Fruit fly (Drosophila melanogaster) whole organism, embryonic: ENCODE measurements around the gene CG15336.

Experiments used
- Atf3 ChIP-seq: fragments of 200-800 bp; sonication (Bioruptor generic); optimal IDR thresholded peaks from 3 replicates; lab custom pipeline; 2016; ENCODE audit warnings: missing biosample characterization, missing genetic modification characterization
- Bteb2 ChIP-seq: fragments of 200-800 bp; sonication (Bioruptor generic); optimal IDR thresholded peaks from 2 replicates; lab custom pipeline; 2016; ENCODE audit warnings: missing biosample characterization, missing genetic modification characterization
- C15 ChIP-seq: fragments of 200-800 bp; sonication (Bioruptor generic); IDR thresholded peaks from 3 replicates; pipeline ENCODE4 v1.3.6; 2022; ENCODE audit warnings: missing biosample characterization, missing genetic modification characterization
- CG10565 ChIP-seq: fragments of 200-800 bp; sonication (Bioruptor generic); optimal IDR thresholded peaks from 3 replicates; lab custom pipeline; 2016; ENCODE audit warnings: missing biosample characterization, mild to moderate bottlenecking, missing genetic modification characterization
- CG10979 ChIP-seq: fragments of 200-800 bp; sonication (Bioruptor generic); optimal IDR thresholded peaks from 2 replicates; lab custom pipeline; 2018; ENCODE audit warnings: missing biosample characterization, mild to moderate bottlenecking, missing genetic modification characterization, moderate library complexity
- CG11723 ChIP-seq: fragments of 200-800 bp; sonication (Bioruptor generic); optimal IDR thresholded peaks from 2 replicates; lab custom pipeline; 2017; ENCODE audit warnings: missing biosample characterization, mild to moderate bottlenecking, missing genetic modification characterization
- CG12299 ChIP-seq: fragments of 200-800 bp; sonication (Bioruptor generic); optimal IDR thresholded peaks from 2 replicates; lab custom pipeline; 2018; ENCODE audit warnings: missing biosample characterization, mild to moderate bottlenecking, missing genetic modification characterization
- CG12391 ChIP-seq: fragments of 200-800 bp; sonication (Bioruptor generic); optimal IDR thresholded peaks from 3 replicates; lab custom pipeline; 2018; ENCODE audit warnings: missing biosample characterization, mild to moderate bottlenecking, missing genetic modification characterization, moderate library complexity
- CG14667 ChIP-seq: fragments of 200-800 bp; sonication (Bioruptor generic); IDR thresholded peaks from 2 replicates; pipeline ENCODE4 v1.3.6; 2022; ENCODE audit warnings: missing biosample characterization, missing genetic modification characterization
- CG17802 ChIP-seq: fragments of 200-800 bp; sonication (Bioruptor generic); optimal IDR thresholded peaks from 2 replicates; lab custom pipeline; 2018; ENCODE audit warnings: missing biosample characterization, mild to moderate bottlenecking, missing genetic modification characterization, moderate library complexity
- CG30431 ChIP-seq: fragments of 200-800 bp; sonication (Bioruptor generic); optimal IDR thresholded peaks from 2 replicates; lab custom pipeline; 2017; ENCODE audit warnings: missing biosample characterization, missing genetic modification characterization
- CG31388 ChIP-seq: fragments of 200-800 bp; sonication (Bioruptor generic); optimal IDR thresholded peaks from 2 replicates; lab custom pipeline; 2016; ENCODE audit warnings: missing biosample characterization, missing genetic modification characterization
- CG3726 ChIP-seq: fragments of 200-800 bp; sonication (Bioruptor generic); IDR thresholded peaks from 3 replicates; pipeline ENCODE4, ENCODE4 v1.3.6; 2022; ENCODE audit warnings: missing biosample characterization, missing genetic modification characterization
- CG6813 ChIP-seq: fragments of 200-800 bp; sonication (Bioruptor generic); optimal IDR thresholded peaks from 2 replicates; lab custom pipeline; 2017; ENCODE audit warnings: missing biosample characterization, missing genetic modification characterization, mild to moderate bottlenecking, moderate library complexity, missing genetic modification reagents
- CG7372 ChIP-seq: fragments of 200-800 bp; sonication (Bioruptor generic); IDR thresholded peaks from 2 replicates; pipeline ENCODE4 v1.3.6; 2022; ENCODE audit warnings: missing biosample characterization, missing genetic modification characterization
- CG8388 ChIP-seq: fragments of 200-800 bp; sonication (Bioruptor generic); optimal IDR thresholded peaks from 2 replicates; lab custom pipeline; 2019; ENCODE audit warnings: missing biosample characterization, mild to moderate bottlenecking, missing genetic modification characterization, moderate library complexity
- CG8478 ChIP-seq: fragments of >200 bp; optimal IDR thresholded peaks from 2 replicates; lab custom pipeline; 2018
- CHES-1-like ChIP-seq: fragments of 200-800 bp; sonication (Bioruptor generic); optimal IDR thresholded peaks from 2 replicates; lab custom pipeline; 2016; ENCODE audit warnings: missing biosample characterization, missing genetic modification characterization
- D19A ChIP-seq: fragments of 200-800 bp; optimal IDR thresholded peaks from 3 replicates; lab custom pipeline; 2019; ENCODE audit warnings: missing biosample characterization, mild to moderate bottlenecking, missing genetic modification characterization, moderate library complexity
- Dad ChIP-seq: fragments of 200-800 bp; sonication (Bioruptor generic); optimal IDR thresholded peaks from 3 replicates; lab custom pipeline; 2016; ENCODE audit warnings: missing biosample characterization, missing genetic modification characterization
- Dll ChIP-seq: fragments of 200-800 bp; sonication (Bioruptor generic); IDR thresholded peaks from 4 replicates; pipeline ENCODE4 v1.3.6; 2022; ENCODE audit warnings: missing biosample characterization, missing genetic modification characterization; ENCODE audit not compliant: partially characterized antibody
- Fer3 ChIP-seq: fragments of 200-800 bp; sonication (Bioruptor generic); optimal IDR thresholded peaks from 2 replicates; lab custom pipeline; 2018; ENCODE audit warnings: missing biosample characterization, mild to moderate bottlenecking, missing genetic modification characterization, moderate library complexity
- H2.0 ChIP-seq: fragments of 200-800 bp; sonication (Bioruptor generic); IDR thresholded peaks from 2 replicates; pipeline ENCODE4 v1.3.6; 2022; ENCODE audit warnings: missing biosample characterization, missing genetic modification characterization
- HmgZ ChIP-seq: fragments of 200-800 bp; sonication (Bioruptor generic); optimal IDR thresholded peaks from 2 replicates; lab custom pipeline; 2018; ENCODE audit warnings: missing biosample characterization, mild to moderate bottlenecking, missing genetic modification characterization
- Hr78 ChIP-seq, 2 experiments: fragments of 200-800 bp in 1 of 2; fragments of >200 bp in 1 of 2; sonication (Bioruptor generic) in 1 of 2; optimal IDR thresholded peaks; 2 replicates each; lab custom pipeline; 2017 to 2019; ENCODE audit warnings: missing biosample characterization in 2 of 2, missing genetic modification characterization in 2 of 2, mild to moderate bottlenecking in 1 of 2, moderate library complexity in 1 of 2
- MESR4 ChIP-seq: fragments of 200-800 bp; sonication (Bioruptor generic); optimal IDR thresholded peaks from 2 replicates; lab custom pipeline; 2018; ENCODE audit warnings: missing biosample characterization, mild to moderate bottlenecking, missing genetic modification characterization, moderate library complexity
- Mad ChIP-seq: fragments of 200-800 bp; sonication (Bioruptor generic); optimal IDR thresholded peaks from 2 replicates; lab custom pipeline; 2016; ENCODE audit warnings: missing biosample characterization, missing genetic modification characterization
- Med ChIP-seq: fragments of 200-800 bp; sonication (Bioruptor generic); peaks from one replicate; lab custom pipeline; 2016; ENCODE audit warnings: missing biosample characterization, missing genetic modification characterization, mild to moderate bottlenecking, inconsistent platforms, moderate library complexity
- NK7.1 ChIP-seq: fragments of 200-800 bp; sonication (Bioruptor generic); optimal IDR thresholded peaks from 3 replicates; lab custom pipeline; 2016; ENCODE audit warnings: missing biosample characterization, missing genetic modification characterization
- Trl ChIP-seq, 3 experiments: fragments of >200 bp in 2 of 3; fragments of 200-800 bp in 1 of 3; sonication (Bioruptor generic) in 1 of 3; optimal IDR thresholded peaks; 2 replicates in 1 of 3; 3 replicates in 2 of 3; lab custom pipeline; 2016 to 2017; ENCODE audit warnings: missing biosample characterization in 1 of 3, missing genetic modification characterization in 1 of 3
- Xrp1 ChIP-seq: fragments of 200-800 bp; sonication (Bioruptor generic); IDR thresholded peaks from 2 replicates; pipeline ENCODE4 v1.3.6; 2022; ENCODE audit warnings: missing biosample characterization, missing genetic modification characterization
- abd-A ChIP-seq: fragments of 200-800 bp; sonication (Bioruptor generic); optimal IDR thresholded peaks from 3 replicates; lab custom pipeline; 2019; ENCODE audit warnings: missing biosample characterization, mild to moderate bottlenecking, missing genetic modification characterization, moderate library complexity
- az2 ChIP-seq: fragments of 200-800 bp; sonication (Bioruptor generic); optimal IDR thresholded peaks from 3 replicates; lab custom pipeline; 2016; ENCODE audit warnings: missing biosample characterization, missing genetic modification characterization
- cato ChIP-seq: fragments of 200-800 bp; sonication (Bioruptor generic); optimal IDR thresholded peaks from 2 replicates; lab custom pipeline; 2016; ENCODE audit warnings: missing biosample characterization, missing genetic modification characterization, borderline replicate concordance
- gsb ChIP-seq: fragments of 200-800 bp; sonication (Bioruptor generic); IDR thresholded peaks from 2 replicates; pipeline ENCODE4 v1.3.6; 2022; ENCODE audit warnings: missing biosample characterization, missing genetic modification characterization
- lab ChIP-seq: fragments of 200-800 bp; sonication (Bioruptor generic); optimal IDR thresholded peaks from 3 replicates; lab custom pipeline; 2017; ENCODE audit warnings: missing biosample characterization, missing genetic modification characterization, mild to moderate bottlenecking, moderate library complexity, missing genetic modification reagents
- lbe ChIP-seq: fragments of 200-800 bp; sonication (Bioruptor generic); optimal IDR thresholded peaks from 2 replicates; lab custom pipeline; 2016; ENCODE audit warnings: missing biosample characterization, mild to moderate bottlenecking, missing genetic modification characterization
- nau ChIP-seq: fragments of 200-800 bp; sonication (Bioruptor generic); optimal IDR thresholded peaks from 3 replicates; lab custom pipeline; 2017; ENCODE audit warnings: missing biosample characterization, mild to moderate bottlenecking, missing genetic modification characterization, missing genetic modification reagents
- nerfin-1 ChIP-seq: fragments of 200-800 bp; sonication (Bioruptor generic); optimal IDR thresholded peaks from 3 replicates; lab custom pipeline; 2019; ENCODE audit warnings: missing biosample characterization, mild to moderate bottlenecking, missing genetic modification characterization, moderate library complexity
- nmo ChIP-seq: fragments of 200-800 bp; sonication (Bioruptor generic); optimal IDR thresholded peaks from 2 replicates; lab custom pipeline; 2018; ENCODE audit warnings: missing biosample characterization, mild to moderate bottlenecking, missing genetic modification characterization, moderate library complexity
- pb ChIP-seq: fragments of 200-800 bp; sonication (Bioruptor generic); optimal IDR thresholded peaks from 3 replicates; lab custom pipeline; 2016; ENCODE audit warnings: missing biosample characterization, missing genetic modification characterization
- pfk ChIP-seq: fragments of 200-800 bp; sonication (Bioruptor generic); optimal IDR thresholded peaks from 2 replicates; lab custom pipeline; 2018; ENCODE audit warnings: missing biosample characterization, mild to moderate bottlenecking, missing genetic modification characterization, moderate library complexity
- rib ChIP-seq: fragments of 200-800 bp; sonication (Bioruptor generic); IDR thresholded peaks from 2 replicates; pipeline ENCODE4 v1.3.6; 2022; ENCODE audit warnings: missing biosample characterization, missing genetic modification characterization
- schlank ChIP-seq: fragments of 200-800 bp; sonication (Bioruptor generic); optimal IDR thresholded peaks from 2 replicates; lab custom pipeline; 2018; ENCODE audit warnings: missing biosample characterization, mild to moderate bottlenecking, missing genetic modification characterization
- sens-2 ChIP-seq: fragments of 200-800 bp; sonication (Bioruptor generic); IDR thresholded peaks from 2 replicates; pipeline ENCODE4 v1.3.6; 2022; ENCODE audit warnings: missing biosample characterization, missing genetic modification characterization
- sisA ChIP-seq: fragments of 200-800 bp; sonication (Bioruptor generic); IDR thresholded peaks from 2 replicates; pipeline ENCODE4 v1.3.6; 2022; ENCODE audit warnings: missing biosample characterization, missing genetic modification characterization
- unpg ChIP-seq: fragments of 200-800 bp; sonication (Bioruptor generic); optimal IDR thresholded peaks from 3 replicates; lab custom pipeline; 2018; ENCODE audit warnings: missing biosample characterization, mild to moderate bottlenecking, missing genetic modification characterization, moderate library complexity
- wor ChIP-seq: fragments of 200-800 bp; sonication (Bioruptor generic); IDR thresholded peaks from 2 replicates; pipeline ENCODE4 v1.3.6; 2022; ENCODE audit warnings: missing biosample characterization, missing genetic modification characterization
- zfh2 ChIP-seq: fragments of 200-800 bp; sonication (Bioruptor generic); optimal IDR thresholded peaks from 2 replicates; lab custom pipeline; 2016; ENCODE audit warnings: missing biosample characterization, missing genetic modification characterization

CG15336 gene

dm6 chrX:8101479-8102198, 46.1 kb upstream of the CG15336 start, which contains the start of gene CG2258 (continued):
- TF ChIP-seq zfh2 (peak; percentile 47), unpg (peak; percentile 92), Dll (no peak), CG6813 (GFP tag; lab: Kevin White, UChicago) (peak; percentile 83), lbe (GFP tag; lab: Kevin White, UChicago) (peak; percentile 37), CG8478 (lab: Kevin White, UChicago) (no peak), Med (GFP tag; lab: Kevin White, UChicago) (peak; percentile 95), H2.0 (GFP tag; lab: Robert Waterston, UW) (peak; percentile 78), Fer3 (tag; lab: Kevin White, UChicago) (peak; percentile 91), Bteb2 (GFP tag; lab: Kevin White, UChicago) (peak; percentile 27), C15 (peak; percentile 66; the same call in 1 of the 3 replicates), Trl (optimal IDR thresholded peaks at IDR 0.05; lab: Kevin White, UChicago) (no peak), Trl (GFP tag; optimal IDR thresholded peaks at IDR 0.05; lab: Kevin White, UChicago) (no peak), CG12299 (peak; percentile 76), D19A (peak; percentile 82), CG7372 (GFP tag; lab: Robert Waterston, UW) (peak; percentile 74), sens-2 (no peak; the same call in 1 of the 2 replicates), schlank (tag; lab: Kevin White, UChicago) (peak; percentile 59), nerfin-1 (tag; lab: Kevin White, UChicago) (peak; percentile 77), pb (peak; percentile 38), CG3726 (peak; percentile 82), CG14667 (GFP tag; lab: Robert Waterston, UW) (peak; percentile 85), Xrp1 (GFP tag; lab: Robert Waterston, UW) (peak; percentile 86), NK7.1 (GFP tag; lab: Kevin White, UChicago) (peak; percentile 51), gsb (GFP tag; lab: Robert Waterston, UW) (peak; percentile 74), CG30431 (peak; percentile 65), CG10565 (GFP tag; lab: Kevin White, UChicago) (no peak), CG12391 (peak; percentile 83), az2 (GFP tag; lab: Kevin White, UChicago) (peak; percentile 85), sisA (peak; percentile 89), Atf3 (GFP tag; lab: Kevin White, UChicago) (peak; percentile 45), Hr78 (GFP tag; optimal IDR thresholded peaks at IDR 0.05; lab: Kevin White, UChicago) (peak in 1 of 2 experiments; percentile 63), HmgZ (peak; percentile 73), CG11723 (GFP tag; lab: Kevin White, UChicago) (peak; percentile 68), MESR4 (peak; percentile 9), abd-A (no peak), Mad (GFP tag; lab: Kevin White, UChicago) (peak; percentile 49), wor (GFP tag; lab: Robert Waterston, UW) (peak; percentile 81), CG8388 (GFP tag; lab: Kevin White, UChicago) (peak; percentile 87), CG10979 (tag; lab: Kevin White, UChicago) (peak; percentile 89), nmo (GFP tag; lab: Kevin White, UChicago) (peak; percentile 89), CG31388 (peak; percentile 68), cato (GFP tag; lab: Kevin White, UChicago) (peak; percentile 62), CG17802 (tag; lab: Kevin White, UChicago) (peak; percentile 67), Dad (no peak), lab (GFP tag; lab: Kevin White, UChicago) (peak; percentile 91), CHES-1-like (GFP tag; lab: Kevin White, UChicago) (peak; percentile 71), nau (GFP tag; lab: Kevin White, UChicago) (peak; percentile 79), pfk (no peak), rib (GFP tag; lab: Robert Waterston, UW) (peak; percentile 55; the same call in 1 of the 2 replicates)
